Fruit fly (Drosophila melanogaster) whole organism, embryonic: Measurements from ENCODE around the gene Rnb.
A peak's percentile ranks its signal among the peaks of the same experiment; 100 is the strongest.

Experiments used
- B-H1 ChIP-seq: fragments of 200-800 bp; sonication (Bioruptor generic); IDR thresholded peaks from 3 replicates; pipeline ENCODE4 v1.3.6; 2022; ENCODE audit warnings: missing biosample characterization, missing genetic modification characterization
- Bteb2 ChIP-seq: fragments of 200-800 bp; sonication (Bioruptor generic); optimal IDR thresholded peaks from 2 replicates; lab custom pipeline; 2016; ENCODE audit warnings: missing biosample characterization, missing genetic modification characterization
- CG10543 ChIP-seq: fragments of 200-800 bp; sonication (Bioruptor generic); optimal IDR thresholded peaks from 3 replicates; lab custom pipeline; 2017; ENCODE audit warnings: missing biosample characterization, mild to moderate bottlenecking, missing genetic modification characterization, moderate library complexity
- CG10959 ChIP-seq: fragments of 200-800 bp; sonication (Bioruptor generic); IDR thresholded peaks from 2 replicates; pipeline ENCODE4 v1.3.6; 2022; ENCODE audit warnings: missing biosample characterization, missing genetic modification characterization
- CG11504 ChIP-seq: fragments of 200-800 bp; sonication (Bioruptor generic); optimal IDR thresholded peaks from 3 replicates; lab custom pipeline; 2019; ENCODE audit warnings: missing biosample characterization, mild to moderate bottlenecking, missing genetic modification characterization, moderate library complexity
- CG11695 ChIP-seq: fragments of 200-800 bp; sonication (Bioruptor generic); IDR thresholded peaks from 3 replicates; pipeline ENCODE4 v1.3.6; 2022; ENCODE audit warnings: missing biosample characterization, missing genetic modification characterization
- CG12219 ChIP-seq: fragments of 200-800 bp; sonication (Bioruptor generic); optimal IDR thresholded peaks from 3 replicates; lab custom pipeline; 2018; ENCODE audit warnings: missing biosample characterization, mild to moderate bottlenecking, missing genetic modification characterization
- CG12236 ChIP-seq: fragments of 200-800 bp; sonication (Bioruptor generic); optimal IDR thresholded peaks from 2 replicates; lab custom pipeline; 2016; ENCODE audit warnings: missing biosample characterization, missing genetic modification characterization
- CG12769 ChIP-seq: fragments of 200-800 bp; sonication (Bioruptor generic); optimal IDR thresholded peaks from 2 replicates; lab custom pipeline; 2019; ENCODE audit warnings: missing biosample characterization, mild to moderate bottlenecking, missing genetic modification characterization, moderate library complexity
- CG13296 ChIP-seq: fragments of 200-800 bp; sonication (Bioruptor generic); optimal IDR thresholded peaks from 3 replicates; lab custom pipeline; 2018; ENCODE audit warnings: missing biosample characterization, mild to moderate bottlenecking, missing genetic modification characterization
- CG14014 ChIP-seq: fragments of 200-800 bp; sonication (Bioruptor generic); IDR thresholded peaks from 2 replicates; pipeline ENCODE4 v1.3.6; 2022; ENCODE audit warnings: missing biosample characterization, missing genetic modification characterization
- CG15269 ChIP-seq: fragments of 200-800 bp; sonication (Bioruptor generic); optimal IDR thresholded peaks from 2 replicates; lab custom pipeline; 2018; ENCODE audit warnings: missing biosample characterization, mild to moderate bottlenecking, missing genetic modification characterization, moderate library complexity
- CG17612 ChIP-seq: fragments of 200-800 bp; sonication (Bioruptor generic); IDR thresholded peaks from 2 replicates; pipeline ENCODE4 v1.3.6; 2022; ENCODE audit warnings: missing biosample characterization, missing genetic modification characterization
- CG3163 ChIP-seq: fragments of 200-800 bp; sonication (Bioruptor generic); optimal IDR thresholded peaks from 3 replicates; lab custom pipeline; 2016; ENCODE audit warnings: missing biosample characterization, missing genetic modification characterization
- CG32772 ChIP-seq: fragments of 200-800 bp; sonication (Bioruptor generic); IDR thresholded peaks from 2 replicates; pipeline ENCODE4 v1.3.6; 2022; ENCODE audit warnings: missing biosample characterization, missing genetic modification characterization
- CG3407 ChIP-seq: fragments of 200-800 bp; sonication (Bioruptor generic); optimal IDR thresholded peaks from 2 replicates; lab custom pipeline; 2018; ENCODE audit warnings: missing biosample characterization, mild to moderate bottlenecking, missing genetic modification characterization
- CG6254 ChIP-seq: fragments of 200-800 bp; sonication (Bioruptor generic); optimal IDR thresholded peaks from 3 replicates; lab custom pipeline; 2017; ENCODE audit warnings: mild to moderate bottlenecking, missing biosample characterization, missing genetic modification reagents, missing genetic modification characterization
- CG7786 ChIP-seq: fragments of 200-800 bp; sonication (Bioruptor generic); optimal IDR thresholded peaks from 2 replicates; lab custom pipeline; 2016; ENCODE audit warnings: missing biosample characterization, missing genetic modification characterization
- CG8281 ChIP-seq: fragments of 200-800 bp; sonication (Bioruptor generic); optimal IDR thresholded peaks from 2 replicates; lab custom pipeline; 2018; ENCODE audit warnings: missing biosample characterization, mild to moderate bottlenecking, missing genetic modification characterization, moderate library complexity
- CG9215 ChIP-seq: fragments of 200-800 bp; sonication (Bioruptor generic); IDR thresholded peaks from 2 replicates; pipeline ENCODE4 v1.3.6; 2022; ENCODE audit warnings: missing biosample characterization, missing genetic modification characterization
- Dip2 ChIP-seq: fragments of 200-800 bp; sonication (Bioruptor generic); IDR thresholded peaks from 2 replicates; pipeline ENCODE4 v1.3.6; 2022; ENCODE audit warnings: missing biosample characterization, missing genetic modification characterization
- Doc2 ChIP-seq: fragments of 200-800 bp; sonication (Bioruptor generic); IDR thresholded peaks from 2 replicates; pipeline ENCODE4 v1.3.6; 2022; ENCODE audit warnings: missing biosample characterization, missing genetic modification characterization
- Dp ChIP-seq: fragments of 200-800 bp; sonication (Bioruptor generic); optimal IDR thresholded peaks from 2 replicates; lab custom pipeline; 2018; ENCODE audit warnings: missing biosample characterization, mild to moderate bottlenecking, missing genetic modification characterization, moderate library complexity
- Fer1 ChIP-seq: fragments of 200-800 bp; sonication (Bioruptor generic); optimal IDR thresholded peaks from 2 replicates; lab custom pipeline; 2017; ENCODE audit warnings: missing biosample characterization, mild to moderate bottlenecking, missing genetic modification characterization
- Fer2 ChIP-seq: fragments of 200-800 bp; sonication (Bioruptor generic); optimal IDR thresholded peaks from 2 replicates; lab custom pipeline; 2018; ENCODE audit warnings: missing biosample characterization, mild to moderate bottlenecking, missing genetic modification characterization, moderate library complexity
- H15 ChIP-seq: fragments of 200-800 bp; sonication (Bioruptor generic); IDR thresholded peaks from 3 replicates; pipeline ENCODE4 v1.3.6; 2022; ENCODE audit warnings: missing biosample characterization, missing genetic modification characterization
- HLHmδ ChIP-seq: fragments of 200-800 bp; sonication (Bioruptor generic); optimal IDR thresholded peaks from 2 replicates; lab custom pipeline; 2018; ENCODE audit warnings: missing biosample characterization, mild to moderate bottlenecking, missing genetic modification characterization, moderate library complexity
- Hmx ChIP-seq: fragments of 200-800 bp; sonication (Bioruptor generic); optimal IDR thresholded peaks from 2 replicates; lab custom pipeline; 2016; ENCODE audit warnings: missing biosample characterization, missing genetic modification characterization
- Jarid2 ChIP-seq: fragments of 200-800 bp; sonication (Bioruptor generic); optimal IDR thresholded peaks from 3 replicates; lab custom pipeline; 2017; ENCODE audit warnings: mild to moderate bottlenecking, missing biosample characterization, missing genetic modification reagents, missing genetic modification characterization
- Lpt ChIP-seq: fragments of >200 bp; optimal IDR thresholded peaks from 2 replicates; lab custom pipeline; 2018; ENCODE audit warnings: missing biosample characterization, missing genetic modification characterization
- Med ChIP-seq: fragments of 200-800 bp; sonication (Bioruptor generic); peaks from one replicate; lab custom pipeline; 2016; ENCODE audit warnings: missing biosample characterization, missing genetic modification characterization, mild to moderate bottlenecking, inconsistent platforms, moderate library complexity
- Meics ChIP-seq: fragments of 200-800 bp; sonication (Bioruptor generic); optimal IDR thresholded peaks from 2 replicates; lab custom pipeline; 2017; ENCODE audit warnings: missing biosample characterization, mild to moderate bottlenecking, missing genetic modification characterization
- NC2α ChIP-seq: fragments of 200-800 bp; sonication (Bioruptor generic); optimal IDR thresholded peaks from 2 replicates; lab custom pipeline; 2016; ENCODE audit warnings: missing biosample characterization, missing genetic modification characterization
- Rx ChIP-seq: fragments of 200-800 bp; sonication (Bioruptor generic); IDR thresholded peaks from 2 replicates; pipeline ENCODE4 v1.3.6; 2022; ENCODE audit warnings: missing biosample characterization, missing genetic modification characterization
- al ChIP-seq: fragments of 200-800 bp; sonication (Bioruptor generic); IDR thresholded peaks from 2 replicates; pipeline ENCODE4 v1.3.6; 2022; ENCODE audit warnings: missing biosample characterization, missing genetic modification characterization
- ap ChIP-seq: fragments of 200-800 bp; sonication (Bioruptor generic); IDR thresholded peaks from 2 replicates; pipeline ENCODE4 v1.3.6; 2022; ENCODE audit warnings: missing biosample characterization, missing genetic modification characterization
- ara ChIP-seq: fragments of 200-800 bp; sonication (Bioruptor generic); IDR thresholded peaks from 2 replicates; pipeline ENCODE4 v1.3.6; 2022; ENCODE audit warnings: missing biosample characterization, missing genetic modification characterization
- chinmo ChIP-seq: fragments of 200-800 bp; sonication (Bioruptor generic); IDR thresholded peaks from 4 replicates; pipeline ENCODE4 v1.3.6; 2022; ENCODE audit warnings: missing biosample characterization, missing genetic modification characterization; ENCODE audit not compliant: partially characterized antibody
- ci ChIP-seq: fragments of 200-800 bp; sonication (Bioruptor generic); IDR thresholded peaks from 3 replicates; pipeline ENCODE4 v1.3.6; 2022; ENCODE audit warnings: missing biosample characterization, missing genetic modification characterization
- corto ChIP-seq: fragments of 200-800 bp; sonication (Bioruptor generic); optimal IDR thresholded peaks from 2 replicates; lab custom pipeline; 2016; ENCODE audit warnings: missing biosample characterization, mild to moderate bottlenecking, missing genetic modification characterization, moderate library complexity
- exex ChIP-seq: fragments of 200-800 bp; sonication (Bioruptor generic); optimal IDR thresholded peaks from 4 replicates; lab custom pipeline; 2018; ENCODE audit warnings: missing biosample characterization, mild to moderate bottlenecking, missing genetic modification characterization, moderate library complexity
- fd64A ChIP-seq: fragments of 200-800 bp; sonication (Bioruptor generic); optimal IDR thresholded peaks from 3 replicates; lab custom pipeline; 2018; ENCODE audit warnings: missing biosample characterization, mild to moderate bottlenecking, missing genetic modification characterization
- ftz-f1 ChIP-seq: fragments of 200-800 bp; sonication (Bioruptor generic); optimal IDR thresholded peaks from 2 replicates; lab custom pipeline; 2016; ENCODE audit warnings: missing biosample characterization, missing genetic modification characterization
- inv ChIP-seq: fragments of 200-800 bp; sonication (Bioruptor generic); IDR thresholded peaks from 2 replicates; pipeline ENCODE4 v1.3.6; 2022; ENCODE audit warnings: missing biosample characterization, missing genetic modification characterization; ENCODE audit not compliant: partially characterized antibody
- klu ChIP-seq: fragments of 200-800 bp; sonication (Bioruptor generic); IDR thresholded peaks from 2 replicates; pipeline ENCODE4 v1.3.6; 2022; ENCODE audit warnings: missing biosample characterization, missing genetic modification characterization
- lab ChIP-seq: fragments of 200-800 bp; sonication (Bioruptor generic); optimal IDR thresholded peaks from 3 replicates; lab custom pipeline; 2017; ENCODE audit warnings: missing biosample characterization, missing genetic modification characterization, mild to moderate bottlenecking, moderate library complexity, missing genetic modification reagents
- lmd ChIP-seq: fragments of 200-800 bp; sonication (Bioruptor generic); IDR thresholded peaks from 2 replicates; pipeline ENCODE4 v1.3.6; 2022; ENCODE audit warnings: missing biosample characterization, missing genetic modification characterization
- lola ChIP-seq, 3 experiments: fragments of >200 bp in 2 of 3; fragments of 200-800 bp in 1 of 3; sonication (Bioruptor generic) in 1 of 3; optimal IDR thresholded peaks; 2 replicates each; lab custom pipeline; 2017 to 2019; ENCODE audit warnings: missing biosample characterization in 3 of 3, missing genetic modification characterization in 3 of 3, mild to moderate bottlenecking in 1 of 3, moderate library complexity in 1 of 3
- pros ChIP-seq: fragments of 200-800 bp; sonication (Bioruptor generic); optimal IDR thresholded peaks from 3 replicates; lab custom pipeline; 2019; ENCODE audit warnings: missing biosample characterization, mild to moderate bottlenecking, missing genetic modification characterization, moderate library complexity
- repo ChIP-seq: fragments of 200-800 bp; sonication (Bioruptor generic); optimal IDR thresholded peaks from 2 replicates; lab custom pipeline; 2016; ENCODE audit warnings: missing biosample characterization, missing genetic modification characterization
- rib ChIP-seq: fragments of 200-800 bp; sonication (Bioruptor generic); IDR thresholded peaks from 2 replicates; pipeline ENCODE4 v1.3.6; 2022; ENCODE audit warnings: missing biosample characterization, missing genetic modification characterization
- z ChIP-seq: fragments of 200-800 bp; sonication (Bioruptor generic); IDR thresholded peaks from 3 replicates; pipeline ENCODE4 v1.3.6; 2022; ENCODE audit warnings: missing biosample characterization, missing genetic modification characterization

Rnb gene

dm6 chr3R:29781874-29782273, 17.3 kb downstream of the Rnb start (continued):
- TF ChIP-seq ci (GFP tag; lab: Robert Waterston, UW) (0 out of 3 replicates have a peak, but pooled peaks have one; percentile 40), klu (no peak), NC2α (GFP tag; lab: Kevin White, UChicago) (no peak), rib (GFP tag; lab: Robert Waterston, UW) (no peak), CG11695 (GFP tag; lab: Robert Waterston, UW) (no peak), Bteb2 (GFP tag; lab: Kevin White, UChicago) (no peak), Med (peak; percentile 86), CG17612 (GFP tag; lab: Robert Waterston, UW) (no peak), Fer1 (GFP tag; lab: Kevin White, UChicago) (no peak), CG13296 (GFP tag; lab: Kevin White, UChicago) (no peak), Fer2 (tag; lab: Kevin White, UChicago) (no peak), Meics (GFP tag; lab: Kevin White, UChicago) (no peak), CG10959 (GFP tag; lab: Robert Waterston, UW) (no peak), lola (GFP tag; optimal IDR thresholded peaks at IDR 0.05; lab: Kevin White, UChicago) (no peak), ap (GFP tag; lab: Robert Waterston, UW) (no peak), corto (no peak), CG6254 (GFP tag; lab: Kevin White, UChicago) (peak; percentile 44), inv (GFP tag; lab: Robert Waterston, UW) (no peak), al (no peak), H15 (GFP tag; lab: Robert Waterston, UW) (no peak), Jarid2 (GFP tag; lab: Kevin White, UChicago) (no peak), CG32772 (GFP tag; lab: Robert Waterston, UW) (peak; percentile 20; the same call in 1 of the 2 replicates), z (GFP tag; lab: Robert Waterston, UW) (no peak), CG3163 (GFP tag; lab: Kevin White, UChicago) (no peak), chinmo (GFP tag; lab: Robert Waterston, UW) (no peak), Hmx (no peak), pros (GFP tag; lab: Kevin White, UChicago) (peak; percentile 3), CG12219 (GFP tag; lab: Kevin White, UChicago) (no peak), CG15269 (tag; lab: Kevin White, UChicago) (no peak), CG7786 (no peak), lmd (no peak), Lpt (GFP tag; lab: Kevin White, UChicago) (no peak), lab (GFP tag; lab: Kevin White, UChicago) (peak; percentile 0), repo (GFP tag; lab: Kevin White, UChicago) (no peak), CG10543 (GFP tag; lab: Kevin White, UChicago) (peak; percentile 62), HLHmδ (GFP tag; lab: Kevin White, UChicago) (no peak), exex (tag; lab: Kevin White, UChicago) (peak; percentile 65), Doc2 (GFP tag; lab: Robert Waterston, UW) (no peak), fd64A (no peak), CG11504 (no peak), Dip2 (GFP tag; lab: Robert Waterston, UW) (no peak), ftz-f1 (GFP tag; lab: Kevin White, UChicago) (peak; percentile 47), CG8281 (tag; lab: Kevin White, UChicago) (peak; percentile 72), Dp (GFP tag; lab: Kevin White, UChicago) (no peak), Rx (GFP tag; lab: Robert Waterston, UW) (no peak), CG9215 (GFP tag; lab: Robert Waterston, UW) (no peak), CG3407 (no peak), B-H1 (GFP tag; lab: Robert Waterston, UW) (no peak), CG12769 (tag; lab: Kevin White, UChicago) (peak; percentile 80), CG14014 (GFP tag; lab: Robert Waterston, UW) (no peak), ara (0 out of 2 replicates have a peak, but pooled peaks have one; percentile 28), CG12236 (GFP tag; lab: Kevin White, UChicago) (no peak)
